Fruit fly (Drosophila melanogaster): Measurements from ENCODE around the gene Remo.

The Remo gene

dm6 chrX:13272676-13273233 is 15.1 kb upstream of the Remo start:
- TF ChIP-seq luna (GFP tag; optimal IDR thresholded peaks at IDR 0.05) (no peak), CG4282 (GFP tag; optimal IDR thresholded peaks at IDR 0.05) (no peak), CG8924 (tag; optimal IDR thresholded peaks at IDR 0.05) (peak; percentile 1), CG18764 (GFP tag; optimal IDR thresholded peaks at IDR 0.05) (no peak), bbx (GFP tag; IDR thresholded peaks at IDR 0.05; ENCODE audit: partially characterized antibody) (no peak), lilli (GFP tag; optimal IDR thresholded peaks at IDR 0.05) (no peak), bsh (GFP tag; optimal IDR thresholded peaks at IDR 0.05) (peak in 1 of 2 experiments; percentile 37), crol (GFP tag; IDR thresholded peaks at IDR 0.05) (peak; percentile 48), CG3065 (GFP tag; optimal IDR thresholded peaks at IDR 0.05) (no peak), CG12769 (tag; optimal IDR thresholded peaks at IDR 0.05) (peak; percentile 12), ci (GFP tag; IDR thresholded peaks at IDR 0.05) (0 out of 3 replicates have a peak, but pooled peaks have one; percentile 34), Ssrp (tag; optimal IDR thresholded peaks at IDR 0.05) (no peak), PHDP (tag; optimal IDR thresholded peaks at IDR 0.05) (no peak), CG7786 (GFP tag; optimal IDR thresholded peaks at IDR 0.05) (no peak), CG7839 (tag; optimal IDR thresholded peaks at IDR 0.05) (peak; percentile 18), CG3838 (GFP tag; optimal IDR thresholded peaks at IDR 0.05) (no peak), nmo (GFP tag; optimal IDR thresholded peaks at IDR 0.05) (peak; percentile 32), CG12155 (GFP tag; optimal IDR thresholded peaks at IDR 0.05) (no peak), Xrp1 (GFP tag; IDR thresholded peaks at IDR 0.05) (peak; percentile 17; the same call in 1 of the 2 replicates), CG17361 (GFP tag; IDR thresholded peaks at IDR 0.05) (no peak; the same call in 2 of the 3 replicates), CG13424 (tag; optimal IDR thresholded peaks at IDR 0.05) (peak; percentile 15), Xbp1 (GFP tag; optimal IDR thresholded peaks at IDR 0.05) (peak; percentile 10), CG17359 (tag; optimal IDR thresholded peaks at IDR 0.05) (peak; percentile 41), dimm (GFP tag; IDR thresholded peaks at IDR 0.05) (no peak), D19A (tag; optimal IDR thresholded peaks at IDR 0.05) (peak; percentile 3), Hr51 (GFP tag; optimal IDR thresholded peaks at IDR 0.05) (no peak), CG10979 (tag; optimal IDR thresholded peaks at IDR 0.05) (peak; percentile 17), CG14441 (GFP tag; IDR thresholded peaks at IDR 0.05) (no peak), Bteb2 (GFP tag; optimal IDR thresholded peaks at IDR 0.05) (no peak), grau (tag; optimal IDR thresholded peaks at IDR 0.05) (peak; percentile 19), CG17912 (GFP tag; optimal IDR thresholded peaks at IDR 0.05) (no peak), Ada2b (GFP tag; IDR thresholded peaks at IDR 0.05) (peak; percentile 39), NC2α (GFP tag; optimal IDR thresholded peaks at IDR 0.05) (no peak), zfh1 (GFP tag; IDR thresholded peaks at IDR 0.05) (0 out of 3 replicates have a peak, but pooled peaks have one; percentile 10), oc (tag; optimal IDR thresholded peaks at IDR 0.05) (peak; percentile 26), CG17829 (tag; optimal IDR thresholded peaks at IDR 0.05) (peak; percentile 5), en (GFP tag; optimal IDR thresholded peaks at IDR 0.05) (no peak), Pdp1 (GFP tag; optimal IDR thresholded peaks at IDR 0.05) (peak in 1 of 2 experiments; percentile 3), Max (GFP tag; optimal IDR thresholded peaks at IDR 0.05) (no peak), Bgb (GFP tag; IDR thresholded peaks at IDR 0.05; ENCODE audit: partially characterized antibody) (no peak), twi (tag; optimal IDR thresholded peaks at IDR 0.05) (no peak), gem (tag; optimal IDR thresholded peaks at IDR 0.05) (peak; percentile 50), Blimp-1 (GFP tag; optimal IDR thresholded peaks at IDR 0.05) (peak; percentile 4), Trl (optimal IDR thresholded peaks at IDR 0.05) (peak; percentile 29 to 41), Trl (GFP tag; optimal IDR thresholded peaks at IDR 0.05) (no peak), Med (GFP tag) (peak; percentile 59), NFAT (GFP tag; IDR thresholded peaks at IDR 0.05) (0 out of 2 replicates have a peak, but pooled peaks have one; percentile 13), BEAF-32 (GFP tag; optimal IDR thresholded peaks at IDR 0.05) (no peak), CG2199 (GFP tag; IDR thresholded peaks at IDR 0.05) (no peak), CG17328 (GFP tag; IDR thresholded peaks at IDR 0.05) (0 out of 2 replicates have a peak, but pooled peaks have one; percentile 24)
